Fruit fly (Drosophila melanogaster) whole organism, embryonic: Measurements from ENCODE around the gene Hayan.

Experiments
- CG17612 ChIP-seq: fragments of 200-800 bp; sonication (Bioruptor generic); IDR thresholded peaks from 2 replicates; pipeline ENCODE4 v1.3.6; 2022; ENCODE audit warnings: missing biosample characterization, missing genetic modification characterization
- CG7372 ChIP-seq: fragments of 200-800 bp; sonication (Bioruptor generic); IDR thresholded peaks from 2 replicates; pipeline ENCODE4 v1.3.6; 2022; ENCODE audit warnings: missing biosample characterization, missing genetic modification characterization

DNA sequence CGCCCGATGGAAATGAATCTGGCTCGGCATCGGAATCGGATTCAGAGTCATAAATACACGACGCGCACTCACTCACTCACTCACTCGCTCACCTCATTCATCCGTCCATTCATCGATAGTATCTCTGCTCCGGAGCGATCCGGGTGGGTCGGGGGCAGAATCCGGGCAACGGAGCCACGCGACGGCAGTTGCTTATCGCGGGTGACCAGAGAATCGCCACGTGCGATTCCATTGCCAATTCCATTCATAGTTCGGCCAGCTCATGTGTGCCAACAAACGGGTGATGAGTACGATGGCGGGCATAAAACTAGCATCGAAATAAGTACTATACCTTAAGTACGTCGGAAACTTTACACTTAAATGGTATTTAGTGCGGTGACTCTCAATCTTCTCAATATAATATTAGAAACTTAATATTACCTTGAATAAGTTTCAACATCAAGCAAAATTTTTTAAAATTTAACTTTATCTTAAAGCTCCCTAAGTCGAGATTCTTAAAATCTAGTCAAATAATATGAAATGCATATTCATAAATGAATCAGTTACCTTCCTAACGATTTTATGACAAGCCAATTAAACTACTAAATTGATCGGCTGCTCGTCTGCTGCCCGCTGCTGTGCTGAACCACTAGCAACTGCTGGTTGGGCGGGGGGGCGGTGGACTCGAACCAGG lies 41.2 kb upstream of the Hayan start:
- TF ChIP-seq CG17612 (GFP tag; lab: Robert Waterston, UW): no peak
- TF ChIP-seq CG7372: no peak
